Worm (Caenorhabditis elegans): ENCODE measurements around the gene haf-7.

The haf-7 gene

ce11 chrV:14779644-14780043, 6.6 kb downstream of the haf-7 start, which contains the start of the genes scrm-7 and Y50E8A.10:
TSS of gene scrm-7 (minus strand) at chrV:14779744.
TSS of gene Y50E8A.10 (plus strand) at chrV:14779996.
- TF ChIP-seq him-1 (tag; optimal IDR thresholded peaks at IDR 0.05) (no peak), W03F9.2 (tag; optimal IDR thresholded peaks at IDR 0.05) (no peak)

DNA sequence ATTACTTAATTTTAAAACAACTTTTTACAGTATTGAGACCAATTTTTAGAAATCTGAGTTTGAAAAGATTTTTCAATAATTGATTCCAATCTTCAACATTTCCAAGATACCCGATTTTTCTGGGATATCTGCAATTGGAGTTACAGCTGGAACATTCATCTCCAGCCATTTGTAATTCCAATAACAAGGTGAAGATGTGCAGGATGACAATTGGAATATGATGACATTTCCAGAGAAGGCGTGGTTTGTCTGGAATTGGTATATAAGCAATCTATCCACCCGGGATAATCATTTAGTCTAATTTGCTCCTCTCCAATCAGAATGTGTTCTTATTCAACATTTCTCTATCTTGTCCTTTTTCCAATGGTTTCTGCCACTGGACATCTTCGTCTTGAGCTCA, 8.1 kb downstream of the haf-7 start, which contains the start of gene Y50E8A.11:
Gene Y50E8A.11, plus strand, starts transcription at position 301 of the 400 bp plus-strand sequence.
- TF ChIP-seq dao-5 (tag; optimal IDR thresholded peaks at IDR 0.05) (no peak), him-1 (tag; optimal IDR thresholded peaks at IDR 0.05) (no peak), W03F9.2 (tag; optimal IDR thresholded peaks at IDR 0.05) (no peak)

- TF ChIP-seq W03F9.2 (tag; optimal IDR thresholded peaks at IDR 0.05) (no peak), him-1 (tag; optimal IDR thresholded peaks at IDR 0.05) (no peak), dao-5 (tag; optimal IDR thresholded peaks at IDR 0.05) (no peak)
Measured at ce11 chrV:14784160-14784774, 11.2 kb downstream of the haf-7 start, which contains the start of gene Y50E8A.12. TSS of gene Y50E8A.12 (minus strand) at chrV:14784210.

DNA sequence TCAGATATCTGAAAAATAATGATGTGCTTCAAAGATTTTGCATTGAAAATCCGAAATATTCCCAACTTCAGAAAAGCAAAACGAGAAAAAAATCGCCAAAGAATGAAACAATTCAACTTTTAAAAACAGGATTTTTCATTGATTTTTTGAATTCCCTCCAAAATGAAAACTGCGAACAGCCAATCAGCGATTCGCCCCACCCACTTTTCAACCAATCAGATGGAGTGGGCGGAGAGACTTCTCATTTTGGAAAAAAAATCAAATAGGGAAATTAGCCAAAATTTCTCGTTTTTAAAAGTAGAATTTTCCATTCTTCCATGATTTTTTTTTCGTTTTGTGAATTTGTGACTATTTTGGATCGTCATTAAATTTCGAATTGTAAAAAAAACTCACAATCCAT, 11.7 kb downstream of the haf-7 start:
- TF ChIP-seq dao-5 (tag; optimal IDR thresholded peaks at IDR 0.05) = no peak
- TF ChIP-seq him-1 (tag; optimal IDR thresholded peaks at IDR 0.05) = no peak
- TF ChIP-seq W03F9.2 (tag; optimal IDR thresholded peaks at IDR 0.05) = no peak

DNA sequence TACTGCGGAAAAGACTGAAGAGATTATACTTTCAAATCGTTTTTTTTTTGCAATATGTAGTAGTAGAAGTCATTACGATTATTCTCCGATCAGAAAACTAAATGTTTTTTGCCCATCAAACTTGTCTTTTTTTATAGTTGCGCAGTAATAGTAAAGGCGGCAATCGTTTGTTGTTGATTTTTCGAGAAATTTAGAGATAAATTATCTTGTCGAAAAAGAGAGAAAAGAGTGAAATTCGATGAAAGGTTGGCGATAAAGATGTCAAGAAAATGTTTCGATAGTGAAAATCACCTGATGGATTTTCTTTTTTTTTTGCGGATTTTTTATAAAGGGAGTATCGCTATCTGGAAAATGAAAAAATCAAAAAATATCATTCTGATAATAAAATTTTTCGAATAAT, 15.4 kb downstream of the haf-7 start:
- no peak for TF ChIP-seq him-1 (tag; optimal IDR thresholded peaks at IDR 0.05)
- no peak for TF ChIP-seq W03F9.2 (tag; optimal IDR thresholded peaks at IDR 0.05)
- no peak for TF ChIP-seq dao-5 (tag; optimal IDR thresholded peaks at IDR 0.05)

DNA sequence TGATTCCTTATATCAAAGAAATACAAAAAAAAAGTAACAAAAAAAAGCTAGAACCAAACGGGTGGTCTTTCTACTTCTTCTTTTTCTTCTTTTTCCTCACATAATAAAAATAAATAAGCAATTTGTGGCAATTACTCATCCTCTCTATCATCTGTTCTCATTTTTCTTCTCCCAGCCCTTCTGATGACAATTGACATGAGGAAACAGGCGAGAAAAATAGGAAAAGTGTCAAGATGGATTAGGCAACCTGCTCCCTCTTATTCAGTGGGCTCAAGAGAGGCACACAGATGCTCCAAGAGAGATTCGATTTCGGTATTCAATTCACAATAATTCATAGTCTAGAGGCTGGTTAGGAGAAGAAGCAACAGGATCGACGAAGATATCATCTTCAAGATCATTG, 17.7 kb downstream of the haf-7 start:
- TF ChIP-seq W03F9.2 (tag; optimal IDR thresholded peaks at IDR 0.05) = no peak
- TF ChIP-seq him-1 (tag; optimal IDR thresholded peaks at IDR 0.05) = no peak
- TF ChIP-seq dao-5 (tag; optimal IDR thresholded peaks at IDR 0.05) = no peak

DNA sequence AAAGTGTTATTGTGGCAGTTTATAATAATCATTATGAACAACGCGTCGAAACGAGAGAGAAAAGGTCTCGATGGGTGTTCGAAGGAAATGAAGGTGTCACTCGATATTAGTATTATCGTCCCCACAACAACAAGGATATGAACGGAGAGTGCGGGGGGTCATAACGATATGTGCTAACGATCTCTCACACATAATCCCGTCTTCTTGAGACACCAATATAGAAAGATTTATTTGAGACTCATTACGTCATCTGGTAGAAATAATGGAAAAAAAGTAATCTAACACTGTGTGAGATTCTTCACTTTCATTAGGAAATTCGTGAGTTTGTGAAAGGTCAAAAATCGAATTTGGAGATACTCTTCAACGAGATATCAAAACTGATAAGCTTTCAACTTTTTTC, 18.6 kb downstream of the haf-7 start:
- TF ChIP-seq him-1 (tag; optimal IDR thresholded peaks at IDR 0.05) (no peak), W03F9.2 (tag; optimal IDR thresholded peaks at IDR 0.05) (no peak), dao-5 (tag; optimal IDR thresholded peaks at IDR 0.05) (no peak)

DNA sequence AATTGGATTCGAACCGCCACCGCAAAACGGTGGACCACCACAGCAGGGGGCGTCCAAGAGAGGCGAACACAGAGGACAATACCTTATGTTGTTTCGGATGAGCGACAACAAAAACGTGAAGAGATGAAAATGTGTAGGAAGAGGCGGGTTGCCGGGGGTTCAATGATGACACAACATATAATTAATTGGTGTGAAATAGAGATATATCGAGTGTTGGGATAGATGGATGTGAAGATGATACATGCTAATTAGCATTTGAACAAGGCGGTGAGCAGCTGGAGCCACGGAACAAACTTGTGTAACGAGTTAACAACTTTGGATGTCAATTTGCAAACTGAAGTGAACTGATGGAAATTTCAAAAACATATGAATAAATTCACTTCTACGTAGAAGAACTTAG, 19.3 kb downstream of the haf-7 start:
- TF ChIP-seq W03F9.2 (tag; optimal IDR thresholded peaks at IDR 0.05) = no peak
- TF ChIP-seq dao-5 (tag; optimal IDR thresholded peaks at IDR 0.05) = no peak
- no peak for TF ChIP-seq him-1 (tag; optimal IDR thresholded peaks at IDR 0.05)

- TF ChIP-seq him-1 (tag; optimal IDR thresholded peaks at IDR 0.05) (no peak), W03F9.2 (tag; optimal IDR thresholded peaks at IDR 0.05) (no peak), dao-5 (tag; optimal IDR thresholded peaks at IDR 0.05) (no peak)
Measured at ce11 chrV:14793043-14793442, 20.0 kb downstream of the haf-7 start.

DNA sequence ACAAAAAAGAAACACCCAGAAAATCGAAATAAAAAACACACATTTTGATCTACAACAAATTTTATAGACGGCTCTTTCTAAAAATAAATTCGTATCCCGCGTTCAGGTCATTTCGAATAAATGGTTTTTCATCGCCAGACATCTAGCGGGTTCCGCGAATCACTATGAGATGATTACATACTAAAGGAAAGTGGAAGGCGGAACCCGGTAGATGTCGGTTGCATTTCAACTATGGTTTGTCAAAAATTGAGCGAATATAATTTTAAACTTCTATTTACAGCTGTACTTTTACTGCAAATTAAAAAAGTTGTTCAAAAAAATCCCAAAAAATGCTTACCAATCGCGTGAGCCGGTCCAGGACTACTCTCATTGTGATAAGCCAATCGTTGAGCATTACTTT, 24.8 kb downstream of the haf-7 start:
- TF ChIP-seq dao-5 (tag; optimal IDR thresholded peaks at IDR 0.05) (no peak), him-1 (tag; optimal IDR thresholded peaks at IDR 0.05) (no peak), W03F9.2 (tag; optimal IDR thresholded peaks at IDR 0.05) (no peak)

- TF ChIP-seq dao-5 (tag; optimal IDR thresholded peaks at IDR 0.05) = no peak
- TF ChIP-seq him-1 (tag; optimal IDR thresholded peaks at IDR 0.05) = no peak
- TF ChIP-seq W03F9.2 (tag; optimal IDR thresholded peaks at IDR 0.05) = no peak
Measured at ce11 chrV:14800402-14800801, 27.3 kb downstream of the haf-7 start.

- TF ChIP-seq him-1 (tag; optimal IDR thresholded peaks at IDR 0.05) (no peak), W03F9.2 (tag; optimal IDR thresholded peaks at IDR 0.05) (no peak), dao-5 (tag; optimal IDR thresholded peaks at IDR 0.05) (no peak)
Measured at ce11 chrV:14806204-14806737, 33.2 kb downstream of the haf-7 start.

ce11 chrV:14813566-14813965, 40.5 kb downstream of the haf-7 start:
- TF ChIP-seq dao-5 (tag; optimal IDR thresholded peaks at IDR 0.05) = no peak
- no peak for TF ChIP-seq him-1 (tag; optimal IDR thresholded peaks at IDR 0.05)
- no peak for TF ChIP-seq W03F9.2 (tag; optimal IDR thresholded peaks at IDR 0.05)

ce11 chrV:14815500-14815899, 42.4 kb downstream of the haf-7 start, which contains the start of gene rin-1:
TSS of gene rin-1 (minus strand) at chrV:14815600.
- TF ChIP-seq dao-5 (tag; optimal IDR thresholded peaks at IDR 0.05) (no peak), W03F9.2 (tag; optimal IDR thresholded peaks at IDR 0.05) (no peak), him-1 (tag; optimal IDR thresholded peaks at IDR 0.05) (no peak)

DNA sequence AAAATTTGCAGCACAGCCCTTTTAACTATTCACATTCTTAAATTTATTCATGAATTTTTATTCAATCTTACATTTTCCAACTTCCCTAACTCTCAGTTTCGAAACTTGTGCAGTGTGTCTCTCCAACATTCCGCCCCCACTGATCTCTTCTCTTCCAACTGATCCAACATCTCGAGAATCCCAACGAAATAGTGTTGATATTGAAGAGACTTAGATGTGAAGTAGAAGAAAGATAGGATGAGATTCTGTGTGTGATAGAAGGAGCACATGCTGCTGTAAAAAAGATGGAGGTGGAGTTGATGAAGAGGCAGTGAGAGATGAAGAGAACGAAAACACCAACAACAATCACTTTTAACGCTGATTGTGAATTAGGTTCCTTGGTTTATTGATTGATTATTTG, 47.3 kb downstream of the haf-7 start:
- TF ChIP-seq dao-5 (tag; optimal IDR thresholded peaks at IDR 0.05) = no peak
- no peak for TF ChIP-seq W03F9.2 (tag; optimal IDR thresholded peaks at IDR 0.05)
- TF ChIP-seq him-1 (tag; optimal IDR thresholded peaks at IDR 0.05) = no peak

Measured in whole organism, L4/young adult.